Worm (Caenorhabditis elegans): Measurements from ENCODE around the gene B0286.1.

- TF ChIP-seq ets-7 (tag; optimal IDR thresholded peaks at IDR 0.05) (no peak), ceh-36 (tag; optimal IDR thresholded peaks at IDR 0.05) (no peak)
Measured at ce11 chrII:4417333-4417732, 39.0 kb downstream of the B0286.1 start, which contains the start of gene sod-5.

All from whole organism, early embryonic.